Worm (Caenorhabditis elegans): ENCODE results near the gene pck-1.
A peak's percentile ranks its signal among the peaks of the same experiment; 100 is the strongest.

DNA sequence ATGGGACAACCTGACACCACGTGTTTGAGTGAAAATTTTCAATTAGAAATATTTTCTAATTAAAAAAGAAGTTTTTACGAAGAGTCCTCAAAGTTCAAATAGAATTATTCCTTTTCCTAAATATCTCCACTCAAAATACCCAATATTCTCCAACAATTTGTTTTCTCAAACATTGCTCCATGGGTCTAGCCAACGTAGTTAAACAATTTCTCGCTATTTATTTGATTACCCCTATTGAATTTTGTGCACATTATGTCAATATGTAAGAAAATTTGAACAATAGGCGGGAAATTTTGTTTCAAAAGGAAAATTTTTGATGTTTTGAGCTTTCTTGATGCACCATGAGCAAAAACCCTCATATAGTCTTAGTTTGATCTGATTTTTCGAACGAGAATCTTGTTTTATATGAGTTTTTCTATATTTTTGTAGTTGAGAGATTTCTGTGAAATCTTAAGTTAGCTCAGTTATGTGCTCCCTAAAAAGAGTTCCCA lies 3.6 kb downstream of the pck-1 start:
- TF ChIP-seq ZK546.5 (tag; optimal IDR thresholded peaks at IDR 0.05), result no peak
- peak; percentile 63 for TF ChIP-seq lin-13 (GFP tag; optimal IDR thresholded peaks at IDR 0.05)
- TF ChIP-seq ztf-4 (tag; optimal IDR thresholded peaks at IDR 0.05), result peak; percentile 85
- TF ChIP-seq F13H6.1 (tag; optimal IDR thresholded peaks at IDR 0.05), result no peak
- TF ChIP-seq lin-39 (tag; optimal IDR thresholded peaks at IDR 0.05), result no peak
- TF ChIP-seq ztf-11 (tag; optimal IDR thresholded peaks at IDR 0.05), result no peak
- TF ChIP-seq snpc-4 (tag; optimal IDR thresholded peaks at IDR 0.05), result no peak
- no peak for TF ChIP-seq elt-3 (tag; optimal IDR thresholded peaks at IDR 0.05)

All from whole organism, L2 larva.